Worm (Caenorhabditis elegans) whole organism, L1 larva: ENCODE measurements around the gene maph-1.3.
A peak's percentile ranks its signal among the peaks of the same experiment; 100 is the strongest.

Experiments used
- C16A3.4 ChIP-seq: fragments of 150-350 bp; optimal IDR thresholded peaks from 2 replicates; lab custom pipeline; 2014; ENCODE audit warnings: missing biosample characterization, missing genetic modification characterization
- Y116A8C.19 ChIP-seq: sonication (generic microtip); optimal IDR thresholded peaks from 2 replicates; lab custom pipeline; 2016; ENCODE audit warnings: missing compliant biosample characterization, missing genetic modification characterization, borderline replicate concordance
- aha-1 ChIP-seq: fragments of 150-350 bp; optimal IDR thresholded peaks from 2 replicates; lab custom pipeline; 2014; ENCODE audit warnings: missing biosample characterization, missing genetic modification characterization
- alr-1 ChIP-seq: fragments of 200-800 bp; sonication (Bioruptor generic); optimal IDR thresholded peaks from 2 replicates; lab custom pipeline; 2018; ENCODE audit warnings: borderline replicate concordance, mild to moderate bottlenecking, missing genetic modification characterization, missing compliant biosample characterization
- aly-2 ChIP-seq: fragments of 150-350 bp; optimal IDR thresholded peaks from 2 replicates; lab custom pipeline; 2014; ENCODE audit warnings: missing biosample characterization, missing genetic modification characterization
- ceh-63 ChIP-seq: fragments of 200-800 bp; sonication (Bioruptor generic); optimal IDR thresholded peaks from 2 replicates; lab custom pipeline; 2018; ENCODE audit warnings: mild to moderate bottlenecking, missing genetic modification characterization, missing compliant biosample characterization
- ceh-90 ChIP-seq: sonication (generic microtip); optimal IDR thresholded peaks from 2 replicates; lab custom pipeline; 2016; ENCODE audit warnings: missing genetic modification characterization, missing compliant biosample characterization
- dsc-1 ChIP-seq: sonication (generic microtip); optimal IDR thresholded peaks from 2 replicates; lab custom pipeline; 2016; ENCODE audit warnings: mild to moderate bottlenecking, missing genetic modification characterization, missing compliant biosample characterization
- egl-13 ChIP-seq: sonication (generic microtip); optimal IDR thresholded peaks from 2 replicates; lab custom pipeline; 2016; ENCODE audit warnings: missing genotype, missing genetic modification reagents, missing genetic modification characterization, missing compliant biosample characterization
- egl-27 ChIP-seq, 2 experiments: fragments of 150-350 bp in 1 of 2; sonication (generic microtip); optimal IDR thresholded peaks; 3 replicates each; lab custom pipeline; 2017 to 2018; ENCODE audit warnings: missing biosample characterization in 2 of 2, missing genetic modification characterization in 2 of 2, missing genetic modification reagents in 2 of 2
- elt-3 ChIP-seq, 6 experiments: fragments of 150-350 bp in 1 of 6; sonication (generic microtip); optimal IDR thresholded peaks; 2 replicates each; lab custom pipeline; 2017 to 2018; ENCODE audit warnings: missing biosample characterization in 6 of 6, missing genetic modification characterization in 6 of 6, inconsistent platforms in 1 of 6
- ets-5 ChIP-seq: fragments of 200-800 bp; sonication (Bioruptor generic); IDR thresholded peaks from 2 replicates; pipeline ENCODE4 v1.3.6; 2022; ENCODE audit warnings: missing genetic modification characterization, missing compliant biosample characterization
- fkh-4 ChIP-seq: sonication (generic microtip); optimal IDR thresholded peaks from 2 replicates; lab custom pipeline; 2016; ENCODE audit warnings: missing compliant biosample characterization, missing genetic modification characterization, borderline replicate concordance
- fkh-8 ChIP-seq: sonication (generic microtip); optimal IDR thresholded peaks from 2 replicates; lab custom pipeline; 2016; ENCODE audit warnings: mild to moderate bottlenecking, missing genetic modification characterization, missing compliant biosample characterization
- fos-1 ChIP-seq: fragments of 150-350 bp; optimal IDR thresholded peaks from 2 replicates; lab custom pipeline; 2014; ENCODE audit warnings: missing biosample characterization, missing genetic modification characterization
- grh-1 ChIP-seq: fragments of 200-800 bp; sonication (Bioruptor generic); IDR thresholded peaks from 2 replicates; pipeline ENCODE4 v1.3.6; 2022; ENCODE audit warnings: missing genetic modification reagents, missing genetic modification characterization, missing compliant biosample characterization
- hpl-2 ChIP-seq: fragments of 150-350 bp; optimal IDR thresholded peaks from 2 replicates; lab custom pipeline; 2014; ENCODE audit warnings: missing biosample characterization, missing genetic modification reagents, missing genetic modification characterization
- isw-1 ChIP-seq: fragments of 200-800 bp; sonication (Bioruptor generic); IDR thresholded peaks from 2 replicates; pipeline ENCODE4 v1.3.6; 2022; ENCODE audit warnings: missing genetic modification characterization, missing compliant biosample characterization
- jun-1 ChIP-seq: fragments of 150-350 bp; optimal IDR thresholded peaks from 2 replicates; lab custom pipeline; 2014; ENCODE audit warnings: missing biosample characterization, missing genetic modification reagents, missing genetic modification characterization
- lin-13 ChIP-seq: fragments of 150-350 bp; optimal IDR thresholded peaks from 2 replicates; lab custom pipeline; 2014; ENCODE audit warnings: missing biosample characterization, missing genetic modification reagents, missing genetic modification characterization
- lin-35 ChIP-seq, 2 experiments: fragments of 150-350 bp; optimal IDR thresholded peaks; 2 replicates each; lab custom pipeline; 2014; ENCODE audit warnings: missing biosample characterization in 2 of 2, missing genetic modification characterization in 2 of 2, missing genetic modification reagents in 2 of 2
- lin-39 ChIP-seq: fragments of 150-350 bp; optimal IDR thresholded peaks from 2 replicates; lab custom pipeline; 2014; ENCODE audit warnings: missing biosample characterization, missing genetic modification reagents, missing genetic modification characterization
- lir-3 ChIP-seq: sonication (generic microtip); optimal IDR thresholded peaks from 2 replicates; lab custom pipeline; 2016; ENCODE audit warnings: mild to moderate bottlenecking, missing genetic modification characterization, moderate library complexity, missing compliant biosample characterization; ENCODE audit not compliant: poor library complexity
- lsy-2 ChIP-seq, 2 experiments: fragments of 150-350 bp; optimal IDR thresholded peaks; 2 replicates each; lab custom pipeline; 2014; ENCODE audit warnings: missing biosample characterization in 2 of 2, missing genetic modification characterization in 2 of 2
- mab-9 ChIP-seq: fragments of 200-800 bp; sonication (Bioruptor generic); IDR thresholded peaks from 2 replicates; pipeline ENCODE4 v1.3.6; 2022; ENCODE audit warnings: missing genetic modification reagents, missing genetic modification characterization, missing compliant biosample characterization
- mdl-1 ChIP-seq, 2 experiments: fragments of 150-350 bp; optimal IDR thresholded peaks; 2 replicates each; lab custom pipeline; 2014 to 2017; ENCODE audit warnings: missing biosample characterization in 2 of 2, missing genetic modification characterization in 2 of 2, inconsistent platforms in 1 of 2
- mef-2 ChIP-seq: fragments of 150-350 bp; optimal IDR thresholded peaks from 2 replicates; lab custom pipeline; 2014; ENCODE audit warnings: missing biosample characterization, missing genetic modification characterization
- nhr-11 ChIP-seq: fragments of 150-350 bp; optimal IDR thresholded peaks from 2 replicates; lab custom pipeline; 2014; ENCODE audit warnings: missing biosample characterization, missing genetic modification characterization
- nhr-20 ChIP-seq: sonication (generic microtip); optimal IDR thresholded peaks from 2 replicates; lab custom pipeline; 2016; ENCODE audit warnings: mild to moderate bottlenecking, missing genetic modification characterization, missing compliant biosample characterization
- nhr-28 ChIP-seq: fragments of 150-350 bp; optimal IDR thresholded peaks from 2 replicates; lab custom pipeline; 2014; ENCODE audit warnings: missing biosample characterization, missing genetic modification characterization
- nhr-47 ChIP-seq: sonication (generic microtip); optimal IDR thresholded peaks from 2 replicates; lab custom pipeline; 2016; ENCODE audit warnings: mild to moderate bottlenecking, missing genetic modification characterization, moderate library complexity, missing compliant biosample characterization
- nhr-84 ChIP-seq: sonication (generic microtip); optimal IDR thresholded peaks from 2 replicates; lab custom pipeline; 2017; ENCODE audit warnings: missing biosample characterization, missing genetic modification characterization
- nhr-90 ChIP-seq: sonication (generic microtip); optimal IDR thresholded peaks from 2 replicates; lab custom pipeline; 2016; ENCODE audit warnings: mild to moderate bottlenecking, missing genetic modification characterization, missing compliant biosample characterization; ENCODE audit not compliant: poor library complexity
- pag-3 ChIP-seq: sonication (generic microtip); optimal IDR thresholded peaks from 2 replicates; lab custom pipeline; 2017; ENCODE audit warnings: missing genetic modification characterization, mild to moderate bottlenecking, missing compliant biosample characterization, antibody characterized with exemption, borderline replicate concordance; ENCODE audit not compliant: insufficient read depth
- pax-3 ChIP-seq: fragments of 200-800 bp; sonication (Bioruptor generic); optimal IDR thresholded peaks from 2 replicates; lab custom pipeline; 2018; ENCODE audit warnings: mild to moderate bottlenecking, missing genetic modification characterization, moderate library complexity, missing compliant biosample characterization
- skn-1 ChIP-seq: fragments of 150-350 bp; optimal IDR thresholded peaks from 2 replicates; lab custom pipeline; 2014; ENCODE audit warnings: missing biosample characterization, missing genetic modification characterization
- snpc-4 ChIP-seq: fragments of 150-350 bp; optimal IDR thresholded peaks from 2 replicates; lab custom pipeline; 2014; ENCODE audit warnings: missing biosample characterization, missing genetic modification characterization
- snu-23 ChIP-seq: sonication (generic microtip); optimal IDR thresholded peaks from 2 replicates; lab custom pipeline; 2016; ENCODE audit warnings: missing genetic modification characterization, missing compliant biosample characterization
- sptf-1 ChIP-seq: fragments of 150-350 bp; optimal IDR thresholded peaks from 2 replicates; lab custom pipeline; 2014; ENCODE audit warnings: missing biosample characterization, missing genetic modification characterization
- swsn-7 ChIP-seq: sonication (generic microtip); optimal IDR thresholded peaks from 2 replicates; lab custom pipeline; 2016; ENCODE audit warnings: missing genetic modification characterization, missing compliant biosample characterization
- tlp-1 ChIP-seq: fragments of 150-350 bp; optimal IDR thresholded peaks from 2 replicates; lab custom pipeline; 2014; ENCODE audit warnings: missing biosample characterization, missing genetic modification characterization
- unc-130 ChIP-seq: fragments of 150-350 bp; optimal IDR thresholded peaks from 2 replicates; lab custom pipeline; 2017; ENCODE audit warnings: missing biosample characterization, missing genetic modification characterization, inconsistent platforms
- unc-62 ChIP-seq: fragments of 150-350 bp; optimal IDR thresholded peaks from 2 replicates; lab custom pipeline; 2014; ENCODE audit warnings: missing biosample characterization, missing genetic modification reagents, missing genetic modification characterization
- unc-86 ChIP-seq: sonication (generic microtip); optimal IDR thresholded peaks from 2 replicates; lab custom pipeline; 2016; ENCODE audit warnings: missing genetic modification characterization, missing compliant biosample characterization
- vab-15 ChIP-seq: sonication (generic microtip); optimal IDR thresholded peaks from 2 replicates; lab custom pipeline; 2017; ENCODE audit warnings: missing genotype, mild to moderate bottlenecking, missing genetic modification characterization, missing compliant biosample characterization
- xbp-1 ChIP-seq: sonication (generic microtip); optimal IDR thresholded peaks from 2 replicates; lab custom pipeline; 2016; ENCODE audit warnings: missing genetic modification characterization, missing compliant biosample characterization
- zag-1 ChIP-seq: fragments of 150-350 bp; optimal IDR thresholded peaks from 2 replicates; lab custom pipeline; 2014; ENCODE audit warnings: missing biosample characterization, missing genetic modification characterization
- ztf-4 ChIP-seq: fragments of 150-350 bp; optimal IDR thresholded peaks from 2 replicates; lab custom pipeline; 2014; ENCODE audit warnings: missing biosample characterization, missing genetic modification characterization

Gene maph-1.3

ce11 chrIII:3862918-3863385 is 18.3 kb downstream of the maph-1.3 start, which contains the start of gene brc-1 (continued):
- peak; percentile 85 for TF ChIP-seq egl-13 (tag; lab: Kevin White, UChicago)
- no peak for TF ChIP-seq hpl-2
- TF ChIP-seq unc-86 (tag; lab: Kevin White, UChicago), result peak; percentile 86
- peak; percentile 2 for TF ChIP-seq fkh-4 (tag; lab: Kevin White, UChicago)
- TF ChIP-seq grh-1 (GFP tag; lab: Robert Waterston, UW), result peak; percentile 51
- TF ChIP-seq ceh-90 (tag; lab: Kevin White, UChicago), result no peak
- no peak for TF ChIP-seq nhr-84 (tag; lab: Kevin White, UChicago)
- TF ChIP-seq nhr-11 (tag; lab: Kevin White, UChicago), result peak; percentile 53
- TF ChIP-seq unc-130, result peak; percentile 71
- TF ChIP-seq ceh-63, result no peak
- TF ChIP-seq xbp-1 (tag; lab: Kevin White, UChicago), result peak; percentile 81
- peak; percentile 94 for TF ChIP-seq skn-1 (tag; lab: Kevin White, UChicago)
- peak; percentile 90 for TF ChIP-seq snu-23 (GFP tag; lab: Kevin White, UChicago)
- TF ChIP-seq nhr-47, result peak; percentile 91
- peak; percentile 66 for TF ChIP-seq snpc-4 (tag; lab: Kevin White, UChicago)
- TF ChIP-seq ztf-4, result peak; percentile 62
- TF ChIP-seq egl-27 (tag; optimal IDR thresholded peaks at IDR 0.05; lab: Kevin White, UChicago), result no peak
- TF ChIP-seq unc-62 (GFP tag; lab: Kevin White, UChicago), result no peak
- peak; percentile 82 for TF ChIP-seq swsn-7 (tag; lab: Kevin White, UChicago)
- TF ChIP-seq lin-35 (GFP tag; optimal IDR thresholded peaks at IDR 0.05; lab: Kevin White, UChicago), result peak; percentile 96 to 97
- peak; percentile 70 for TF ChIP-seq nhr-90 (tag; lab: Kevin White, UChicago)
- TF ChIP-seq alr-1, result no peak
- peak in 3 of 6 experiments; percentile 3 to 74 (median 64) for TF ChIP-seq elt-3 (tag; optimal IDR thresholded peaks at IDR 0.05; lab: Kevin White, UChicago)
- TF ChIP-seq isw-1 (GFP tag; lab: Robert Waterston, UW), result peak; percentile 88
- TF ChIP-seq lin-13 (GFP tag; lab: Kevin White, UChicago), result peak; percentile 83
- TF ChIP-seq mef-2 (tag; lab: Kevin White, UChicago), result peak; percentile 50
- peak; percentile 74 for TF ChIP-seq jun-1
- peak; percentile 15 for TF ChIP-seq vab-15
- TF ChIP-seq Y116A8C.19 (tag; lab: Kevin White, UChicago), result no peak
- TF ChIP-seq C16A3.4 (tag; lab: Kevin White, UChicago), result peak; percentile 85
- TF ChIP-seq fkh-8 (tag; lab: Kevin White, UChicago), result peak; percentile 96
- no peak for TF ChIP-seq ets-5
- TF ChIP-seq pag-3 (tag; lab: Kevin White, UChicago), result no peak

- no peak for TF ChIP-seq ceh-63
- TF ChIP-seq tlp-1, result no peak
- no peak for TF ChIP-seq zag-1
- peak; percentile 29 for TF ChIP-seq nhr-20 (tag; lab: Kevin White, UChicago)
- TF ChIP-seq ztf-4, result no peak
- no peak for TF ChIP-seq unc-130
- no peak for TF ChIP-seq aha-1 (tag; lab: Kevin White, UChicago)
- no peak for TF ChIP-seq mdl-1 (tag; optimal IDR thresholded peaks at IDR 0.05; lab: Kevin White, UChicago)
- TF ChIP-seq lir-3 (tag; lab: Kevin White, UChicago), result no peak
- TF ChIP-seq egl-13 (tag; lab: Kevin White, UChicago), result no peak
- TF ChIP-seq mab-9 (GFP tag; lab: Robert Waterston, UW), result no peak
- no peak for TF ChIP-seq lin-39
- TF ChIP-seq fkh-8 (tag; lab: Kevin White, UChicago), result no peak
- no peak for TF ChIP-seq unc-62 (GFP tag; lab: Kevin White, UChicago)
- TF ChIP-seq aly-2 (tag; lab: Kevin White, UChicago), result no peak
- TF ChIP-seq C16A3.4 (tag; lab: Kevin White, UChicago), result no peak
- no peak for TF ChIP-seq xbp-1 (tag; lab: Kevin White, UChicago)
- no peak for TF ChIP-seq fos-1 (tag; lab: Kevin White, UChicago)
- no peak for TF ChIP-seq pax-3 (tag; lab: Kevin White, UChicago)
- no peak for TF ChIP-seq isw-1 (GFP tag; lab: Robert Waterston, UW)
- no peak for TF ChIP-seq skn-1 (tag; lab: Kevin White, UChicago)
- peak in 1 of 2 experiments; percentile 14 for TF ChIP-seq lsy-2 (tag; optimal IDR thresholded peaks at IDR 0.05; lab: Kevin White, UChicago)
- no peak for TF ChIP-seq dsc-1 (tag; lab: Kevin White, UChicago)
- no peak for TF ChIP-seq sptf-1 (tag; lab: Kevin White, UChicago)
- no peak for TF ChIP-seq nhr-28 (tag; lab: Kevin White, UChicago)
- peak; percentile 8 for TF ChIP-seq snu-23 (GFP tag; lab: Kevin White, UChicago)
- peak in 1 of 2 experiments; percentile 52 for TF ChIP-seq lin-35 (GFP tag; optimal IDR thresholded peaks at IDR 0.05; lab: Kevin White, UChicago)
- TF ChIP-seq ets-5, result no peak
- TF ChIP-seq nhr-47, result no peak
Measured at ce11 chrIII:3863814-3864507, 19.3 kb downstream of the maph-1.3 start, which contains the start of gene acs-19. Gene acs-19, plus strand, starts transcription at chrIII:3864489.
